Worm (Caenorhabditis elegans): Measurements from ENCODE around the gene K12B6.9.

K12B6.9 gene

DNA sequence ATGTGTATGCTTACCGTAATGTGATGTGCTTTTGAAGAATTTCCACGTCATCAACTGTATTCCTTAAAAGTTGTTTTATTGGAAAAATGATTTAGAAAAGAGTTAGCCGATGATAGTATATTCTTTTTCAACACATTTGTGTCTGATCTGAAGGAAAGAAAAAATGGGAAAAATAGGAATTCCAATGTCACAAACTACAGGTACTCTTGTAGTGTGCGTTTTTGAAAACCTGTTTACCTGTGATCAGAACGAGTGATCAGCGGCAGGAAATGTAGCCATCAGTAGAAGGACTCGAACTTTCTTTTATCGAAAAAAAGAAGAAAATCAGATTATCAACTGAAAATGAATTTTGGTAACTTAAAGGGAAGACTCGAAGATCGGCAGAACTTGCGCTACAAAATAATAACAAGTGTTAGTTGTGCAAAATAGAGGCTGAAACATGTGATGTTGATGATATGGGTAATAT lies 29.3 kb upstream of the K12B6.9 start, which contains the start of gene T28C12.15:
T28C12.15 (minus strand) TSS at position 51 of the 466 bp plus-strand sequence.
- no peak for TF ChIP-seq Y22D7AL.16 (tag; optimal IDR thresholded peaks at IDR 0.05)
- TF ChIP-seq ceh-2 (tag; optimal IDR thresholded peaks at IDR 0.05), result no peak
- TF ChIP-seq hlh-15 (tag; optimal IDR thresholded peaks at IDR 0.05), result no peak
- TF ChIP-seq mec-3 (tag; optimal IDR thresholded peaks at IDR 0.05; ENCODE audit: borderline replicate concordance), result no peak
- TF ChIP-seq elt-4 (tag; optimal IDR thresholded peaks at IDR 0.05), result no peak
- TF ChIP-seq hlh-8 (tag; optimal IDR thresholded peaks at IDR 0.05), result no peak
- TF ChIP-seq pat-9 (tag; optimal IDR thresholded peaks at IDR 0.05), result no peak
- no peak for TF ChIP-seq nhr-232 (tag; optimal IDR thresholded peaks at IDR 0.05)
- no peak for TF ChIP-seq unc-3 (GFP tag; conservative IDR thresholded peaks at IDR 0.05)
- no peak for TF ChIP-seq unc-3 (tag; optimal IDR thresholded peaks at IDR 0.05)
- no peak for TF ChIP-seq unc-55 (GFP tag; optimal IDR thresholded peaks at IDR 0.05)
- no peak for TF ChIP-seq madf-2 (tag; optimal IDR thresholded peaks at IDR 0.05)
- TF ChIP-seq ceh-14 (tag; optimal IDR thresholded peaks at IDR 0.05), result no peak
- TF ChIP-seq pqm-1 (tag; optimal IDR thresholded peaks at IDR 0.05), result no peak
- no peak for TF ChIP-seq pros-1 (tag; optimal IDR thresholded peaks at IDR 0.05)

DNA sequence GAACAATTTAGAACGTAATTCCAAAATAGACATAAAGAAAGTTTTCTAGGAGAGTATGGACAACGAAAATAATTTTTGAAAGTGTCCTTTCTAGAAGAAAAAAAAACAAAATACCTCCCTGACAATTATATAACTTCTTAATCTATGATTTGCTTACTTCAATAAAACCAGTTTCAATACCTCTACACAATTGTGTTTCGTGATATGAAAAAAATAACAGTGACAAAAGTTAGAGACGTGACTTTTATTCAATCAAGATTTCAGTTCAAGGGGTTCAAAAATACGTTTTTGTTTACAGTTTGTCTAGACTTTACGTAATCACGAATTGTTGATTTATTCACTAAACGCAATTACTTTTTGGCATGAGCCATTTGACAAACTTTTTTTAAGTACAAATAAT lies 28.8 kb upstream of the K12B6.9 start:
- TF ChIP-seq pros-1 (tag; optimal IDR thresholded peaks at IDR 0.05) (no peak), unc-55 (GFP tag; optimal IDR thresholded peaks at IDR 0.05) (no peak), hlh-8 (tag; optimal IDR thresholded peaks at IDR 0.05) (no peak), C08G9.2 (tag; optimal IDR thresholded peaks at IDR 0.05) (no peak), unc-42 (tag; optimal IDR thresholded peaks at IDR 0.05) (no peak), ceh-22 (tag; optimal IDR thresholded peaks at IDR 0.05) (no peak), ceh-24 (tag; optimal IDR thresholded peaks at IDR 0.05) (no peak), Y22D7AL.16 (tag; optimal IDR thresholded peaks at IDR 0.05) (no peak), ceh-2 (tag; optimal IDR thresholded peaks at IDR 0.05) (no peak), fax-1 (tag; optimal IDR thresholded peaks at IDR 0.05) (no peak), pag-3 (tag; optimal IDR thresholded peaks at IDR 0.05; ENCODE audit: borderline replicate concordance) (no peak), tbx-2 (tag; optimal IDR thresholded peaks at IDR 0.05) (no peak), pqm-1 (tag; optimal IDR thresholded peaks at IDR 0.05) (no peak), ceh-34 (tag; optimal IDR thresholded peaks at IDR 0.05) (no peak), lim-6 (tag; optimal IDR thresholded peaks at IDR 0.05) (no peak), pax-1 (tag; optimal IDR thresholded peaks at IDR 0.05) (no peak), pat-9 (tag; optimal IDR thresholded peaks at IDR 0.05) (no peak), gmeb-2 (tag; optimal IDR thresholded peaks at IDR 0.05) (no peak)

ce11 chrV:6319358-6319757 lies 26.9 kb upstream of the K12B6.9 start:
- no peak for TF ChIP-seq npax-4 (tag; optimal IDR thresholded peaks at IDR 0.05)
- TF ChIP-seq fkh-6 (tag; optimal IDR thresholded peaks at IDR 0.05), result no peak
- no peak for TF ChIP-seq che-1 (tag; optimal IDR thresholded peaks at IDR 0.05)
- TF ChIP-seq sox-2 (GFP tag; IDR thresholded peaks at IDR 0.05), result no peak
- no peak for TF ChIP-seq pha-4 (tag; optimal IDR thresholded peaks at IDR 0.05)
- no peak for TF ChIP-seq hlh-13 (GFP tag; optimal IDR thresholded peaks at IDR 0.05)
- TF ChIP-seq odd-2 (tag; optimal IDR thresholded peaks at IDR 0.05), result no peak

DNA sequence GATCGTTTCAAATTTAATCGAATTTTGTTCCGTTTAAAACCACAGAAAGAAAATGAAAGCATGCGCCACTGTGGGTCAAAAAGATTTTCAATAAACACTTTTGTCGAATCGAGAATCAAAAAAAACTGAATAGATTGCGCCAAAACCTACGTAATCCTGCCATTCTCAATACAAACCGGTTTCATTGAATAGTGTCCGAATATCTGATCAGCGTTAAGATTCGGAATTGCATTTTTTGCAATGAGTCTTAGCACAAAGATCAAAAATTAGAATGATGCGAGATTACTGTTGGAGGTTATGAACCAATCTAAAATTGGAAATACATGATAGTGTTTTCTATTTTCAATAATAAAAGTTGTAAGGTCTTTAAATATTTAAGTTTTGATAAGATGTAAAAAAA lies 25.5 kb upstream of the K12B6.9 start:
- TF ChIP-seq hlh-30 (tag; optimal IDR thresholded peaks at IDR 0.05; ENCODE audit: insufficient read depth) (no peak), ztf-16 (tag; optimal IDR thresholded peaks at IDR 0.05) (no peak), rnt-1 (tag; optimal IDR thresholded peaks at IDR 0.05) (no peak), pax-1 (tag; optimal IDR thresholded peaks at IDR 0.05) (no peak), F13H6.1 (tag; optimal IDR thresholded peaks at IDR 0.05) (no peak), Y22D7AL.16 (tag; optimal IDR thresholded peaks at IDR 0.05) (no peak), ceh-18 (tag; optimal IDR thresholded peaks at IDR 0.05) (no peak), ttx-3 (tag; optimal IDR thresholded peaks at IDR 0.05) (no peak), madf-2 (tag; optimal IDR thresholded peaks at IDR 0.05) (no peak), pha-2 (tag; optimal IDR thresholded peaks at IDR 0.05) (no peak), tbx-7 (tag; optimal IDR thresholded peaks at IDR 0.05) (no peak), K09A11.1 (tag; optimal IDR thresholded peaks at IDR 0.05; ENCODE audit: insufficient read depth) (no peak), K02D7.2 (tag; optimal IDR thresholded peaks at IDR 0.05) (no peak), odd-2 (tag; optimal IDR thresholded peaks at IDR 0.05) (no peak), T23F11.4 (GFP tag; optimal IDR thresholded peaks at IDR 0.05) (no peak), ceh-2 (tag; optimal IDR thresholded peaks at IDR 0.05) (no peak), ref-2 (tag; optimal IDR thresholded peaks at IDR 0.05) (no peak), ceh-30 (tag; optimal IDR thresholded peaks at IDR 0.05) (no peak), hlh-15 (tag; optimal IDR thresholded peaks at IDR 0.05) (no peak), zip-5 (tag; optimal IDR thresholded peaks at IDR 0.05) (no peak)

All from whole organism, late embryonic.